Worm (Caenorhabditis elegans) whole organism, L1 larva: ENCODE measurements around the gene tdc-1.

ENCODE experiments used
- egl-27 ChIP-seq, 2 experiments: fragments of 150-350 bp in 1 of 2; sonication (generic microtip); optimal IDR thresholded peaks; 3 replicates each; lab custom pipeline; 2017 to 2018; ENCODE audit warnings: missing biosample characterization in 2 of 2, missing genetic modification characterization in 2 of 2, missing genetic modification reagents in 2 of 2
- fkh-10 ChIP-seq: sonication (generic microtip); optimal IDR thresholded peaks from 2 replicates; lab custom pipeline; 2017; ENCODE audit warnings: missing biosample characterization, missing genetic modification reagents, missing genetic modification characterization
- mdl-1 ChIP-seq, 2 experiments: fragments of 150-350 bp; optimal IDR thresholded peaks; 2 replicates each; lab custom pipeline; 2014 to 2017; ENCODE audit warnings: missing biosample characterization in 2 of 2, missing genetic modification characterization in 2 of 2, inconsistent platforms in 1 of 2
- nhr-12 ChIP-seq: sonication (generic microtip); optimal IDR thresholded peaks from 2 replicates; lab custom pipeline; 2017; ENCODE audit warnings: missing biosample characterization, missing genetic modification characterization
- tlp-1 ChIP-seq: fragments of 150-350 bp; optimal IDR thresholded peaks from 2 replicates; lab custom pipeline; 2014; ENCODE audit warnings: missing biosample characterization, missing genetic modification characterization

DNA sequence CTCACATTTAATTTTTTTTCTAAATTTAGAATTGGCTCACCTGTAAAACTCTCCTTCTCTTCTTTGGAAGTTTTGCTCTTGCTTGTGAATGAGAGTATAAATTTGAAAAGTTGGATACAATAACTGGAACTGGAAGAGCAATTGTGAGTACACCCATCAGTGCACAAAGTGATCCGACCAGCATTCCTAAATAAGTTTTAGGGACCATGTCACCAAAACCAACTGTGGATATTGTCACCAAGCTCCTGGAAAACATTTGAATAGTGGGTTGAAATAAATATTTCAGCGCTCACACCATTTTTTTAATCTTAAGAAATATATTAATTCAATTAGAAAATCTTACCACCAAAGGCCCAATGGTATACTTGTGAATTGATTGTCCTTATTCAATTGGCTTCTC is 37.9 kb downstream of the tdc-1 start:
- no peak for TF ChIP-seq mdl-1 (tag; optimal IDR thresholded peaks at IDR 0.05; lab: Kevin White, UChicago)
- no peak for TF ChIP-seq tlp-1 (tag; lab: Kevin White, UChicago)
- no peak for TF ChIP-seq fkh-10 (GFP tag; lab: Kevin White, UChicago)
- no peak for TF ChIP-seq egl-27 (tag; optimal IDR thresholded peaks at IDR 0.05; lab: Kevin White, UChicago)
- TF ChIP-seq nhr-12, result no peak
